Fruit fly (Drosophila melanogaster) whole organism, embryonic: ENCODE results near the gene CG33269.

Experiments
- Abd-B ChIP-seq: fragments of 200-800 bp; sonication (Bioruptor generic); optimal IDR thresholded peaks from 2 replicates; lab custom pipeline; 2018; ENCODE audit warnings: missing biosample characterization, mild to moderate bottlenecking, missing genetic modification characterization, moderate library complexity
- Ada2b ChIP-seq: fragments of 200-800 bp; sonication (Bioruptor generic); IDR thresholded peaks from 2 replicates; pipeline ENCODE4 v1.3.6; 2022; ENCODE audit warnings: missing biosample characterization, missing genetic modification characterization
- Aef1 ChIP-seq: fragments of 200-800 bp; sonication (Bioruptor generic); IDR thresholded peaks from 3 replicates; pipeline ENCODE4 v1.3.6; 2022; ENCODE audit warnings: missing biosample characterization, missing genetic modification characterization
- HLH54F ChIP-seq: fragments of 200-800 bp; sonication (Bioruptor generic); optimal IDR thresholded peaks from 3 replicates; lab custom pipeline; 2016; ENCODE audit warnings: missing biosample characterization, missing genetic modification characterization
- bcd ChIP-seq: fragments of 200-800 bp; sonication (Bioruptor generic); optimal IDR thresholded peaks from 2 replicates; lab custom pipeline; 2017; ENCODE audit warnings: missing biosample characterization, mild to moderate bottlenecking, missing genetic modification characterization
- esg ChIP-seq: fragments of 200-800 bp; sonication (Bioruptor generic); conservative IDR thresholded peaks from 2 replicates; pipeline ENCODE4 v1.3.6; 2022; ENCODE audit warnings: missing biosample characterization, missing genetic modification characterization
- h ChIP-seq: fragments of >200 bp; optimal IDR thresholded peaks from 2 replicates; lab custom pipeline; 2017
- kah ChIP-seq: fragments of 200-800 bp; sonication (Bioruptor generic); optimal IDR thresholded peaks from 2 replicates; lab custom pipeline; 2018; ENCODE audit warnings: missing biosample characterization, mild to moderate bottlenecking, missing genetic modification characterization
- kay ChIP-seq: fragments of 200-800 bp; sonication (Bioruptor generic); optimal IDR thresholded peaks from 2 replicates; lab custom pipeline; 2016; ENCODE audit warnings: missing biosample characterization, missing genetic modification characterization
- onecut ChIP-seq: fragments of 200-800 bp; sonication (Bioruptor generic); IDR thresholded peaks from 2 replicates; pipeline ENCODE4 v1.3.6; 2022; ENCODE audit warnings: missing biosample characterization, missing genetic modification characterization
- sug ChIP-seq: fragments of 200-800 bp; optimal IDR thresholded peaks from 2 replicates; lab custom pipeline; 2019; ENCODE audit warnings: missing biosample characterization, mild to moderate bottlenecking, missing genetic modification characterization, moderate library complexity
- vvl ChIP-seq: fragments of 200-800 bp; sonication (Bioruptor generic); IDR thresholded peaks from 2 replicates; pipeline ENCODE4 v1.3.6; 2022; ENCODE audit warnings: missing biosample characterization, missing genetic modification characterization
- zfh1 ChIP-seq: fragments of 200-800 bp; sonication (Bioruptor generic); IDR thresholded peaks from 3 replicates; pipeline ENCODE4 v1.3.6; 2022; ENCODE audit warnings: missing biosample characterization, missing genetic modification characterization

- TF ChIP-seq onecut (GFP tag; lab: Robert Waterston, UW) (no peak), Abd-B (GFP tag; lab: Kevin White, UChicago) (no peak), Ada2b (GFP tag; lab: Robert Waterston, UW) (no peak), sug (tag; lab: Kevin White, UChicago) (no peak), HLH54F (GFP tag; lab: Kevin White, UChicago) (no peak), Aef1 (no peak), vvl (GFP tag; lab: Robert Waterston, UW) (no peak), bcd (GFP tag; lab: Kevin White, UChicago) (no peak), kah (no peak), kay (GFP tag; lab: Kevin White, UChicago) (no peak), esg (GFP tag; lab: Robert Waterston, UW) (no peak), h (lab: Kevin White, UChicago) (no peak), zfh1 (GFP tag; lab: Robert Waterston, UW) (no peak)
Observed at dm6 chr3L:11591131-11591530, 9.1 kb upstream of the CG33269 start, which contains the start of gene CG33268.
